Worm (Caenorhabditis elegans): ENCODE measurements around the gene famh-161.

famh-161 gene

DNA sequence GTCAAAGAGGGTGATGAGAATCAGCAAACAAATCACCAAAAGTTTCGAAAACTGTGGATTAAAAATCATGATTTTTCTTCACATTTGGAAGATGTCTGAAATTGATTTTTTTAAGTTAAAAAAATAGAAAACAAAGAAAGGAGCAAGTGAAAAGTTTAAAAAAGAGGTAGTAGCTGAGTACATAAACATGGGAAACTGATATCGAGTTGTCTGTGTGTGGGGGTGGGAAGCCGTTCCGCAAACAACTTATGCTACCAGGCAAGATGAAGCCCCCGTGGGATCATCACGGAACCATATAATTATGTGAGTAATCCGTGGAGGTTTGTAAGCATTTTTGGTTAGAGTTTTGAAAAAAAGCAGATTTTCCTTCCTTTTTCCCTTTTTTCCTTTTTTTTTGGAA is 17.1 kb upstream of the famh-161 start, which contains the start of gene Y38H6C.20:
Gene Y38H6C.20, minus strand, starts transcription at position 101 of the 400 bp plus-strand sequence.
- no peak for TF ChIP-seq lsy-2 (tag; optimal IDR thresholded peaks at IDR 0.05)
- TF ChIP-seq mxl-2 (GFP tag; conservative IDR thresholded peaks at IDR 0.05), result no peak
- TF ChIP-seq unc-62 (GFP tag; optimal IDR thresholded peaks at IDR 0.05 in 1 of 2), result peak in 1 of 2 experiments; percentile 18
- no peak for TF ChIP-seq unc-62 (tag; optimal IDR thresholded peaks at IDR 0.05)

DNA sequence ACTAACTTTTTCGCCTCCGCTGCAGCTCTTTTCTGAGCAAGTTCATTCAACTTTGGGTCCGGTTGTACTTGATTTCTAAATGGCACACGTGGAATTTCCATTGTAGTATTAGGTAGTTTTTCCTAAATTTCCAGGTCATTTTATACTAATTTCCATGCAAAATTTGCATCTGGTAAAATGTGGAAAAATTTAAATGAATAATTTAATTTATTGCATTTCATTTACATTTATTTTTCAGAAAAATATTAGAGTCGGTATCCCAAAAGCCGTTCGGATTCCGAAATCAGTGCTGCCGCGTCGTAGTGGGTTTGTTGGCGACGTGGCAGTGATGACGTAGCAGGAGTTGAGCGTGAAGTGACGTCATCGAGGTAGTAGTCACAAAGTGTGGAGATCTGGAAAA is 13.1 kb upstream of the famh-161 start, which contains the start of gene Y38H6C.18:
Gene Y38H6C.18, minus strand, starts transcription at position 101 of the 400 bp plus-strand sequence.
- TF ChIP-seq hlh-30 (tag; optimal IDR thresholded peaks at IDR 0.05; ENCODE audit: insufficient read depth), result no peak
- no peak for TF ChIP-seq lin-1 (GFP tag; IDR thresholded peaks at IDR 0.05)
- no peak for TF ChIP-seq nhr-10 (tag; optimal IDR thresholded peaks at IDR 0.05)

DNA sequence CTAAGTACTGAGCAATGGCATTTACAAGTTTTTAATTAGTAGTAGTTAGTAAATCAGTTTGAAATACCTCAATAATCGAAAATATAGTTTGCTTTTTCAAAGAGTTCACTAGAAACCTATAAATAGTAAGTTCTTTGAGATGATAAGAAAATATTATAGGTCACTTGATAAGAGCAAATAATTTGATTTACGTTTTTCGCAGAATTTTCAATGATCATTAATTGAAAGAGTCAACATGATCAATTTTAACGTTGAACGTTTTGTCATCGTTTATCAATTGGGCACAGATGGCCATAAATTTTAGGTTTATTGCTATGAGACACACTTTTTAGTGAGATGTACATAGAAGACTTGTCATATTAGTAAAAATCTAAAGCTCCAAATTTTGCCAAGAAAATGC is 11.8 kb upstream of the famh-161 start:
- TF ChIP-seq zfp-2 (tag; optimal IDR thresholded peaks at IDR 0.05) (no peak), daf-16 (GFP tag; optimal IDR thresholded peaks at IDR 0.05) (no peak), daf-16 (tag; optimal IDR thresholded peaks at IDR 0.05) (peak; percentile 71), dmd-8 (GFP tag; IDR thresholded peaks at IDR 0.05) (no peak), php-3 (GFP tag; IDR thresholded peaks at IDR 0.05) (no peak; the same call in 1 of the 2 replicates), unc-39 (tag; optimal IDR thresholded peaks at IDR 0.05) (no peak), pqm-1 (tag; optimal IDR thresholded peaks at IDR 0.05) (peak; percentile 2), nhr-41 (GFP tag; IDR thresholded peaks at IDR 0.05) (no peak), ceh-82 (tag; optimal IDR thresholded peaks at IDR 0.05) (no peak)

DNA sequence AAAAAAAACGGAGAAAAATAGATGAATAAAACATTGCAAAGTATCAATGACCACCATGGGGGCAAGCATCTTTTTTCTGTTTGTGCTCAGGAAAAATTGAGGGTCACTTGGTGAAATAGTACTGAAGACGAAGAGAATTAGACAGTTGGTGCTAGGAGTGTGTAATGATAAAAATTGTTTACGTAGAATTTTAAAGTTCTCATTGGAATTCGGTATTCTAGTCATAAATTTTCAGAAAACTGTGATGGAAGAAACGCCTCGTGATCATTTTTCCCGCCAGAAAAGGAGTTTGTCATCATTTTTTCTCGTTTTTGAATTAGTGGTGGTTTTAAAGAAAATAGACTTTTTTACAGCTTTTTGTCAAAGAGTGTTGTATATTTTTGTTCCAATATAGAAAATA is 10.6 kb upstream of the famh-161 start:
- peak; percentile 23 for TF ChIP-seq nhr-77 (tag; optimal IDR thresholded peaks at IDR 0.05)
- no peak for TF ChIP-seq Y105C5A.15 (GFP tag; IDR thresholded peaks at IDR 0.05)
- TF ChIP-seq daf-16 (GFP tag; optimal IDR thresholded peaks at IDR 0.05), result no peak
- peak; percentile 84 for TF ChIP-seq daf-16 (tag; optimal IDR thresholded peaks at IDR 0.05)
- TF ChIP-seq nhr-28 (tag; optimal IDR thresholded peaks at IDR 0.05), result peak; percentile 56
- no peak for TF ChIP-seq nhr-10 (tag; optimal IDR thresholded peaks at IDR 0.05)
- no peak for TF ChIP-seq zfp-3 (GFP tag; conservative IDR thresholded peaks at IDR 0.05)

- no peak for TF ChIP-seq ceh-20 (GFP tag; IDR thresholded peaks at IDR 0.05)
- no peak for TF ChIP-seq nhr-41 (GFP tag; IDR thresholded peaks at IDR 0.05)
- TF ChIP-seq madf-9 (GFP tag; conservative IDR thresholded peaks at IDR 0.05), result no peak
- TF ChIP-seq F10B5.3 (tag; optimal IDR thresholded peaks at IDR 0.05), result no peak
- no peak for TF ChIP-seq mep-1 (tag; optimal IDR thresholded peaks at IDR 0.05)
- TF ChIP-seq ces-1 (GFP tag; optimal IDR thresholded peaks at IDR 0.05), result no peak
Measured at ce11 chrV:20544092-20544491, 10.1 kb upstream of the famh-161 start, which contains the start of gene slc-36.3. Gene slc-36.3 (minus strand): TSS chrV:20544192.

- TF ChIP-seq mdl-1 (tag; optimal IDR thresholded peaks at IDR 0.05) (no peak), nhr-28 (tag; optimal IDR thresholded peaks at IDR 0.05) (no peak), egl-43 (GFP tag; IDR thresholded peaks at IDR 0.05) (no peak), lin-38 (GFP tag; IDR thresholded peaks at IDR 0.05) (no peak), daf-8 (GFP tag; IDR thresholded peaks at IDR 0.05) (no peak), mes-2 (tag; optimal IDR thresholded peaks at IDR 0.05; ENCODE audit: poor library complexity, severe bottlenecking) (no peak), nhr-237 (tag; optimal IDR thresholded peaks at IDR 0.05) (no peak), ceh-20 (GFP tag; IDR thresholded peaks at IDR 0.05) (no peak), mep-1 (tag; optimal IDR thresholded peaks at IDR 0.05) (no peak), ZK546.5 (tag; optimal IDR thresholded peaks at IDR 0.05) (no peak), arid-1 (GFP tag; conservative IDR thresholded peaks at IDR 0.05) (no peak), zfp-3 (GFP tag; conservative IDR thresholded peaks at IDR 0.05) (no peak)
Measured at ce11 chrV:20539055-20539454, 5.1 kb upstream of the famh-161 start, which contains the start of gene Y38H6C.16. Gene Y38H6C.16 (minus strand): TSS chrV:20539347.
